Worm (Caenorhabditis elegans): Measurements from ENCODE around the gene T27C5.10.

DNA sequence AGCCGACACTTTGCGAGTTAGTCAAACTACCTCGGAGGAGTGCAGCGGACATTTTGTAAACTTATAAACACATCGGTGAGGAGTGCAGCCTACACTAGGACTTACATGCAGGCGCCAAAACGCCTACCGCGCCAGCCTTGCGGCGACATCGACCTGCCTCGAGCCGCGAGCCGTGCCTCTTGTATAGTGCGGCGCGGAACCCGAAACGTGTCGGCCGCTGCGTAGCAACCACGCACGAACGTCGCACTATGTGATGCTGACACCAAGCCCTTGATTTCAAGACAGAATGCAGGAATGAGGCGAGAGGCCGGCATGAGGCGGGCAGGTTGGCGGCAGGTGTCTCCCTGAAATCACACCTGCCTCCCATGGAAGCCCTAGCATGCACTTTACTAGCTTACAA, 704 bp downstream of the T27C5.10 start:
- no peak for TF ChIP-seq tbx-11 (GFP tag; IDR thresholded peaks at IDR 0.05)
- no peak for TF ChIP-seq pes-1 (GFP tag; IDR thresholded peaks at IDR 0.05)
- TF ChIP-seq sea-1 (GFP tag; conservative IDR thresholded peaks at IDR 0.05) = no peak
- no peak for TF ChIP-seq ama-1 (optimal IDR thresholded peaks at IDR 0.05)
- no peak for TF ChIP-seq ets-7 (tag; optimal IDR thresholded peaks at IDR 0.05)

Data from whole organism, early embryonic.